Worm (Caenorhabditis elegans) whole organism, L1 larva: Measurements from ENCODE around the gene srbc-8.

Experiments
- efl-1 ChIP-seq, 4 experiments: fragments of 150-350 bp; optimal IDR thresholded peaks in 3 of 4; peaks in 1 of 4; 1 replicate in 1 of 4; 2 replicates in 3 of 4; lab custom pipeline; 2014; ENCODE audit warnings: missing biosample characterization in 2 of 4, missing genetic modification characterization in 2 of 4, missing genetic modification reagents in 2 of 4
- nhr-11 ChIP-seq: fragments of 150-350 bp; optimal IDR thresholded peaks from 2 replicates; lab custom pipeline; 2014; ENCODE audit warnings: missing biosample characterization, missing genetic modification characterization
- ztf-11 ChIP-seq, 2 experiments: sonication (generic microtip); optimal IDR thresholded peaks; 2 replicates each; lab custom pipeline; 2016 to 2017; ENCODE audit warnings: missing genetic modification characterization in 2 of 2, missing biosample characterization in 1 of 2, missing compliant biosample characterization in 1 of 2

DNA sequence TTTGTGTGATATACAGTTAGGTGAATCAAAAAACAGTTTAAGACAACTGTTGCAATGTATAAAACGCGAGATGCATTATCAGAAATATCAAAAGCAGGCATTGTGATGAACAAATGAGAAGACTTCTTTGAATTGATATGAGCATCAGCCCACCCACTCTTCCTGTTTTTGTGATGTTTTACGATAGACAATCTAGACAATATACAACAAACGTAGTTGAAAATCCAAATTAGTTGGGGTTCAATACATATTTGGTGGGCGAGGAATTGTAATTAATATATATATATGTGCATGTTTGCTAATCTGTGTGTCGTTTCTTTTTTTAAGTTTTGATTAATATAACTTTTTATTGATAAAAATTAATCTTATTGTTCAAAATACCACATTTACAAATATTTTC lies 12.1 kb downstream of the srbc-8 start, which contains the start of gene str-28:
- TF ChIP-seq nhr-11 (tag; lab: Kevin White, UChicago) (no peak), efl-1 (optimal IDR thresholded peaks at IDR 0.05; lab: Kevin White, UChicago) (no peak), efl-1 (GFP tag; optimal IDR thresholded peaks at IDR 0.05 in 1 of 2; lab: Kevin White, UChicago) (no peak), ztf-11 (tag; optimal IDR thresholded peaks at IDR 0.05; lab: Kevin White, UChicago) (no peak)
